Worm (Caenorhabditis elegans) whole organism, L3 larva: ENCODE results near the gene chat-1.

Experiments
- ZK546.5 ChIP-seq: sonication (generic microtip); optimal IDR thresholded peaks from 2 replicates; lab custom pipeline; 2017; ENCODE audit warnings: missing biosample characterization, missing genetic modification characterization
- aly-2 ChIP-seq: fragments of 150-350 bp; optimal IDR thresholded peaks from 2 replicates; lab custom pipeline; 2014; ENCODE audit warnings: missing biosample characterization, missing genetic modification characterization
- ama-1 ChIP-seq: fragments of 150-350 bp; optimal IDR thresholded peaks from 2 replicates; lab custom pipeline; 2018
- ceh-16 ChIP-seq: sonication (generic microtip); optimal IDR thresholded peaks from 2 replicates; lab custom pipeline; 2017; ENCODE audit warnings: missing biosample characterization, missing genetic modification characterization
- ceh-28 ChIP-seq: fragments of 150-350 bp; optimal IDR thresholded peaks from 2 replicates; lab custom pipeline; 2014; ENCODE audit warnings: missing biosample characterization, missing genetic modification reagents, missing genetic modification characterization
- ceh-82 ChIP-seq: fragments of 150-350 bp; optimal IDR thresholded peaks from 2 replicates; lab custom pipeline; 2014; ENCODE audit warnings: missing biosample characterization, missing genetic modification characterization
- ceh-9 ChIP-seq: sonication (generic microtip); optimal IDR thresholded peaks from 2 replicates; lab custom pipeline; 2018; ENCODE audit warnings: missing biosample characterization, missing genetic modification characterization
- daf-12 ChIP-seq: fragments of 150-350 bp; optimal IDR thresholded peaks from 2 replicates; lab custom pipeline; 2014; ENCODE audit warnings: missing biosample characterization, missing genetic modification reagents, missing genetic modification characterization
- elt-3 ChIP-seq, 3 experiments: fragments of 150-350 bp in 1 of 3; sonication (generic microtip) in 2 of 3; optimal IDR thresholded peaks; 2 replicates in 2 of 3; 4 replicates in 1 of 3; lab custom pipeline; 2014 to 2017; ENCODE audit warnings: missing biosample characterization in 3 of 3, missing genetic modification characterization in 3 of 3
- eor-1 ChIP-seq, 2 experiments: fragments of 150-350 bp; optimal IDR thresholded peaks; 2 replicates each; lab custom pipeline; 2014 to 2018; ENCODE audit warnings: missing biosample characterization in 2 of 2, missing genetic modification characterization in 2 of 2
- fkh-10 ChIP-seq: sonication (generic microtip); optimal IDR thresholded peaks from 2 replicates; lab custom pipeline; 2017; ENCODE audit warnings: missing biosample characterization, missing genetic modification reagents, missing genetic modification characterization
- fkh-2 ChIP-seq: fragments of 150-350 bp; optimal IDR thresholded peaks from 2 replicates; lab custom pipeline; 2014; ENCODE audit warnings: missing biosample characterization, missing genetic modification reagents, missing genetic modification characterization
- fos-1 ChIP-seq: fragments of 150-350 bp; optimal IDR thresholded peaks from 2 replicates; lab custom pipeline; 2014; ENCODE audit warnings: missing biosample characterization, missing genetic modification characterization
- hmg-11 ChIP-seq: sonication (generic microtip); optimal IDR thresholded peaks from 2 replicates; lab custom pipeline; 2016; ENCODE audit warnings: missing genetic modification characterization, missing compliant biosample characterization
- jun-1 ChIP-seq: fragments of 150-350 bp; optimal IDR thresholded peaks from 2 replicates; lab custom pipeline; 2014; ENCODE audit warnings: missing biosample characterization, missing genetic modification reagents, missing genetic modification characterization
- lin-15B ChIP-seq: fragments of 150-350 bp; optimal IDR thresholded peaks from 2 replicates; lab custom pipeline; 2014; ENCODE audit warnings: missing biosample characterization, missing genetic modification characterization
- lin-39 ChIP-seq: fragments of 150-350 bp; optimal IDR thresholded peaks from 2 replicates; lab custom pipeline; 2018; ENCODE audit warnings: missing biosample characterization, missing genetic modification reagents, missing genetic modification characterization
- lsy-12 ChIP-seq: sonication (generic microtip); optimal IDR thresholded peaks from 2 replicates; lab custom pipeline; 2016; ENCODE audit warnings: mild to moderate bottlenecking, missing genetic modification characterization, missing compliant biosample characterization
- mdl-1 ChIP-seq: fragments of 150-350 bp; optimal IDR thresholded peaks from 2 replicates; lab custom pipeline; 2014; ENCODE audit warnings: missing biosample characterization, missing genetic modification characterization
- nfya-1 ChIP-seq: sonication (generic microtip); optimal IDR thresholded peaks from 2 replicates; lab custom pipeline; 2017; ENCODE audit warnings: missing genetic modification characterization, mild to moderate bottlenecking, missing compliant biosample characterization, antibody characterized with exemption, moderate library complexity; ENCODE audit not compliant: insufficient read depth
- nhr-11 ChIP-seq: fragments of 150-350 bp; optimal IDR thresholded peaks from 2 replicates; lab custom pipeline; 2014; ENCODE audit warnings: missing biosample characterization, missing genetic modification characterization
- nhr-12 ChIP-seq: fragments of 150-350 bp; optimal IDR thresholded peaks from 2 replicates; lab custom pipeline; 2014; ENCODE audit warnings: missing biosample characterization, missing genetic modification characterization
- nhr-23 ChIP-seq: fragments of 150-350 bp; optimal IDR thresholded peaks from 2 replicates; lab custom pipeline; 2014; ENCODE audit warnings: missing biosample characterization, missing genetic modification reagents, missing genetic modification characterization
- nhr-237 ChIP-seq: fragments of 150-350 bp; optimal IDR thresholded peaks from 2 replicates; lab custom pipeline; 2014; ENCODE audit warnings: missing biosample characterization, missing genetic modification characterization
- nhr-25 ChIP-seq: sonication (generic microtip); optimal IDR thresholded peaks from 2 replicates; lab custom pipeline; 2017; ENCODE audit warnings: missing biosample characterization, missing genetic modification characterization
- nhr-28 ChIP-seq: fragments of 150-350 bp; optimal IDR thresholded peaks from 2 replicates; lab custom pipeline; 2014; ENCODE audit warnings: missing biosample characterization, missing genetic modification characterization
- nhr-43 ChIP-seq: sonication (generic microtip); optimal IDR thresholded peaks from 2 replicates; lab custom pipeline; 2016; ENCODE audit warnings: mild to moderate bottlenecking, missing genetic modification characterization, missing compliant biosample characterization; ENCODE audit not compliant: poor library complexity, severe bottlenecking
- nhr-76 ChIP-seq: fragments of 150-350 bp; sonication (generic microtip); optimal IDR thresholded peaks from 5 replicates; lab custom pipeline; 2014; ENCODE audit warnings: missing biosample characterization, missing genetic modification characterization
- pha-4 ChIP-seq: fragments of 150-350 bp; optimal IDR thresholded peaks from 2 replicates; lab custom pipeline; 2014; ENCODE audit warnings: missing biosample characterization, missing genetic modification reagents, missing genetic modification characterization
- pqm-1 ChIP-seq: fragments of 150-350 bp; optimal IDR thresholded peaks from 2 replicates; lab custom pipeline; 2017; ENCODE audit warnings: missing biosample characterization, missing genetic modification characterization, inconsistent platforms
- sea-2 ChIP-seq: fragments of 150-350 bp; sonication (generic microtip); optimal IDR thresholded peaks from 4 replicates; lab custom pipeline; 2014; ENCODE audit warnings: missing biosample characterization, missing genetic modification reagents, missing genetic modification characterization
- skn-1 ChIP-seq: fragments of 150-350 bp; optimal IDR thresholded peaks from 2 replicates; lab custom pipeline; 2014; ENCODE audit warnings: missing biosample characterization, missing genetic modification characterization
- tbx-2 ChIP-seq: sonication (generic microtip); optimal IDR thresholded peaks from 2 replicates; lab custom pipeline; 2016; ENCODE audit warnings: mild to moderate bottlenecking, missing genetic modification characterization, missing compliant biosample characterization
- unc-62 ChIP-seq: fragments of 150-350 bp; sonication (generic microtip); optimal IDR thresholded peaks from 4 replicates; lab custom pipeline; 2014; ENCODE audit warnings: missing biosample characterization, missing genetic modification reagents, missing genetic modification characterization
- zag-1 ChIP-seq: fragments of 150-350 bp; optimal IDR thresholded peaks from 2 replicates; lab custom pipeline; 2014; ENCODE audit warnings: missing biosample characterization, missing genetic modification characterization
- ztf-11 ChIP-seq: fragments of 150-350 bp; optimal IDR thresholded peaks from 2 replicates; lab custom pipeline; 2014; ENCODE audit warnings: missing biosample characterization, missing genetic modification characterization

The chat-1 gene

ce11 chrIV:4411311-4411947 lies 35.7 kb upstream of the chat-1 start:
- TF ChIP-seq unc-62 (GFP tag; lab: Kevin White, UChicago) (no peak), ceh-82 (no peak), eor-1 (tag; optimal IDR thresholded peaks at IDR 0.05; lab: Kevin White, UChicago) (no peak), hmg-11 (tag; lab: Kevin White, UChicago) (no peak), nhr-12 (tag; lab: Kevin White, UChicago) (no peak), ceh-16 (tag; lab: Kevin White, UChicago) (no peak), ama-1 (lab: Kevin White, UChicago) (no peak), pqm-1 (tag; lab: Kevin White, UChicago) (no peak), nhr-237 (no peak), jun-1 (tag; lab: Kevin White, UChicago) (no peak), lsy-12 (no peak), ceh-28 (tag; lab: Kevin White, UChicago) (no peak), zag-1 (tag; lab: Kevin White, UChicago) (no peak), lin-15B (tag; lab: Kevin White, UChicago) (no peak), nhr-23 (tag; lab: Kevin White, UChicago) (no peak), sea-2 (no peak), nhr-28 (tag; lab: Kevin White, UChicago) (no peak)

- no peak for TF ChIP-seq pqm-1 (tag; lab: Kevin White, UChicago)
- no peak for TF ChIP-seq ceh-82
- no peak for TF ChIP-seq nfya-1 (tag; lab: Kevin White, UChicago)
- TF ChIP-seq elt-3 (tag; optimal IDR thresholded peaks at IDR 0.05; lab: Kevin White, UChicago) = no peak
- no peak for TF ChIP-seq zag-1 (tag; lab: Kevin White, UChicago)
- no peak for TF ChIP-seq hmg-11 (tag; lab: Kevin White, UChicago)
- TF ChIP-seq ZK546.5 (tag; lab: Kevin White, UChicago) = no peak
- no peak for TF ChIP-seq ceh-28 (tag; lab: Kevin White, UChicago)
- TF ChIP-seq fkh-2 (tag; lab: Kevin White, UChicago) = no peak
- TF ChIP-seq fkh-10 = no peak
These were observed 35.2 kb upstream of the chat-1 start for ce11 chrIV:4411948-4412335.

DNA sequence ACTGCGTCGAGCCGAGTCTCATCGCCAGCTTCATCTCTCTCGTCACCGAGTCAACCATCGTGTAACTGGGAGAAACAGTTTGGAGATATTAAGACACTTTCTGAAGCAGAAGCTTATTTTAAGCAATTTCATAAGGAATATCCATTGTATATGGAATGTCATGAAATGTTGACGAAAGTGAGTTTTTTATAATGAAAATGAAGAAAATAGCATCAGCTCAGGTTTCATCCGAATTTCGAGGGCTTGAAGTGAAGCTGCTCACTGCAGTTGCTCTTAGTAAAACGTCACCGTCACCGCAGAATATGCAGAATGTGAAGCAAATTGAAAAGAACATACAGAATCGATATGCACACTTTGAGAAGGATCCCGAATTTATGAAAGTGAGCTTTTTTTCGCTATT lies 34.0 kb upstream of the chat-1 start:
- no peak for TF ChIP-seq nhr-76
- no peak for TF ChIP-seq fkh-10

- no peak for TF ChIP-seq fos-1
- TF ChIP-seq lin-15B (tag; lab: Kevin White, UChicago) = no peak
- no peak for TF ChIP-seq mdl-1 (tag; lab: Kevin White, UChicago)
- TF ChIP-seq nhr-25 (tag; lab: Kevin White, UChicago) = no peak
- TF ChIP-seq, all 47 proteins: peak for 0
These were observed 25.1 kb upstream of the chat-1 start, which contains the start of gene clec-175 for ce11 chrIV:4422029-4422428. TSS of gene clec-175 (plus strand) at chrIV:4422329.

DNA sequence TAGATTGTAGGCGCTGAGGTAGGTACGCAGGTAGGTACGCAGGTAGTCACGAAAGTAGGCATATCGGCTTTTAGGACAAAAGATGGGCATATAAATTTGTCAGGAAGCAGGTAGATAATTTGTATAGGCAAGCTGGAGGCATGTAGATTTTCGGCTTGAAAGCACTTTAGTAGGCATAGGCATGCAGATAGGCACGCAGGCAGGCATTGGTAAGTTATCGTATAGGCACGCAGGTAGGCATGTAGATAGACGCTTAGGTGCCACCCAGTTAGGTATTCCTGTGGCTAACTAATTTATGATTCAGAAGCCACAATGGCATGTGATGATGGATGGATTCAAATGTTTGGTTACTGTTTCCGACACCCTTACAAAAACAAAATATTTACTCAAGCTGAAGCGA lies 24.1 kb upstream of the chat-1 start:
- TF ChIP-seq ztf-11 (tag; lab: Kevin White, UChicago) = no peak
- no peak for TF ChIP-seq ceh-9
- TF ChIP-seq daf-12 = no peak
- no peak for TF ChIP-seq elt-3 (tag; optimal IDR thresholded peaks at IDR 0.05; lab: Kevin White, UChicago)
- no peak for TF ChIP-seq ama-1 (lab: Kevin White, UChicago)
- TF ChIP-seq nhr-12 (tag; lab: Kevin White, UChicago) = no peak
- no peak for TF ChIP-seq eor-1 (tag; optimal IDR thresholded peaks at IDR 0.05; lab: Kevin White, UChicago)
- no peak for TF ChIP-seq aly-2
- no peak for TF ChIP-seq tbx-2
- no peak for TF ChIP-seq pha-4 (tag; lab: Kevin White, UChicago)
- no peak for TF ChIP-seq nhr-28 (tag; lab: Kevin White, UChicago)
- TF ChIP-seq ZK546.5 (tag; lab: Kevin White, UChicago) = no peak
- TF ChIP-seq skn-1 (tag; lab: Kevin White, UChicago) = no peak
- TF ChIP-seq ceh-82 = no peak
- no peak for TF ChIP-seq nhr-11 (tag; lab: Kevin White, UChicago)
- TF ChIP-seq nhr-43 = no peak
- no peak for TF ChIP-seq nhr-25 (tag; lab: Kevin White, UChicago)
- TF ChIP-seq lin-39 (tag; lab: Kevin White, UChicago) = no peak
